Fruit fly (Drosophila melanogaster): ENCODE measurements around the gene Spn.

The Spn gene

dm6 chr3L:2480470-2480869 is 73.6 kb downstream of the Spn start:
- TF ChIP-seq CG13424 (tag; optimal IDR thresholded peaks at IDR 0.05) (no peak), Sox100B (GFP tag; optimal IDR thresholded peaks at IDR 0.05) (no peak), CG10979 (tag; optimal IDR thresholded peaks at IDR 0.05) (no peak), Deaf1 (tag; optimal IDR thresholded peaks at IDR 0.05) (peak; percentile 11), Dll (GFP tag; IDR thresholded peaks at IDR 0.05; ENCODE audit: partially characterized antibody) (no peak), Pdp1 (GFP tag; optimal IDR thresholded peaks at IDR 0.05) (no peak), CG1602 (GFP tag; optimal IDR thresholded peaks at IDR 0.05) (no peak), cwo (GFP tag; optimal IDR thresholded peaks at IDR 0.05) (peak; percentile 59), Med (GFP tag) (peak; percentile 76), gro (GFP tag; optimal IDR thresholded peaks at IDR 0.05) (no peak), CG11504 (tag; optimal IDR thresholded peaks at IDR 0.05) (peak; percentile 98), CG14710 (tag; optimal IDR thresholded peaks at IDR 0.05) (no peak), Ssrp (tag; optimal IDR thresholded peaks at IDR 0.05) (no peak), peb (GFP tag; IDR thresholded peaks at IDR 0.05) (no peak), Mrtf (GFP tag; IDR thresholded peaks at IDR 0.05) (no peak), CG31388 (GFP tag; optimal IDR thresholded peaks at IDR 0.05) (no peak), Dfd (GFP tag; optimal IDR thresholded peaks at IDR 0.05) (no peak), twi (tag; optimal IDR thresholded peaks at IDR 0.05) (no peak), sug (tag; optimal IDR thresholded peaks at IDR 0.05) (no peak), sima (GFP tag; optimal IDR thresholded peaks at IDR 0.05) (no peak), Hey (tag; optimal IDR thresholded peaks at IDR 0.05) (no peak), Awh (GFP tag; IDR thresholded peaks at IDR 0.05) (no peak), ewg (GFP tag; optimal IDR thresholded peaks at IDR 0.05) (peak; percentile 66), CG6683 (GFP tag; optimal IDR thresholded peaks at IDR 0.05) (no peak), ro (GFP tag; IDR thresholded peaks at IDR 0.05) (no peak), CG7839 (tag; optimal IDR thresholded peaks at IDR 0.05) (no peak), shn (GFP tag; optimal IDR thresholded peaks at IDR 0.05) (no peak), CG7928 (GFP tag; optimal IDR thresholded peaks at IDR 0.05) (no peak), wor (GFP tag; IDR thresholded peaks at IDR 0.05) (no peak), B-H1 (GFP tag; IDR thresholded peaks at IDR 0.05) (no peak), da (GFP tag; optimal IDR thresholded peaks at IDR 0.05) (no peak), CG43689 (GFP tag; IDR thresholded peaks at IDR 0.05) (no peak), row (GFP tag; IDR thresholded peaks at IDR 0.05) (no peak), crp (GFP tag; optimal IDR thresholded peaks at IDR 0.05) (peak in 1 of 2 experiments; percentile 40), odd (GFP tag; optimal IDR thresholded peaks at IDR 0.05) (no peak), tio (GFP tag; optimal IDR thresholded peaks at IDR 0.05) (no peak), seq (GFP tag; IDR thresholded peaks at IDR 0.05) (peak; percentile 10; the same call in 1 of the 2 replicates)

- TF ChIP-seq CG7928 (GFP tag; optimal IDR thresholded peaks at IDR 0.05) (no peak), CG8478 (optimal IDR thresholded peaks at IDR 0.05) (no peak), CG13287 (GFP tag; IDR thresholded peaks at IDR 0.05; ENCODE audit: partially characterized antibody) (no peak), kah (GFP tag; optimal IDR thresholded peaks at IDR 0.05) (no peak), CG12769 (tag; optimal IDR thresholded peaks at IDR 0.05) (peak; percentile 18), usp (GFP tag; optimal IDR thresholded peaks at IDR 0.05) (no peak), hb (GFP tag; IDR thresholded peaks at IDR 0.05; ENCODE audit: partially characterized antibody) (no peak), CG3407 (GFP tag; optimal IDR thresholded peaks at IDR 0.05) (no peak), CG2120 (GFP tag; optimal IDR thresholded peaks at IDR 0.05) (peak; percentile 32), Ada2b (GFP tag; IDR thresholded peaks at IDR 0.05) (peak; percentile 46; the same call in 1 of the 2 replicates), Scr (GFP tag; IDR thresholded peaks at IDR 0.05; ENCODE audit: partially characterized antibody) (no peak), E2f2 (GFP tag; IDR thresholded peaks at IDR 0.05) (no peak), Hsf (GFP tag; optimal IDR thresholded peaks at IDR 0.05) (peak; percentile 43), jing (GFP tag; optimal IDR thresholded peaks at IDR 0.05) (no peak), dpn (GFP tag; optimal IDR thresholded peaks at IDR 0.05) (no peak), CG10979 (tag; optimal IDR thresholded peaks at IDR 0.05) (peak; percentile 80), CG13624 (GFP tag; optimal IDR thresholded peaks at IDR 0.05) (no peak), cg (GFP tag; optimal IDR thresholded peaks at IDR 0.05) (no peak)
Measured at dm6 chr3L:2479250-2479649, 74.8 kb downstream of the Spn start.
